Fruit fly (Drosophila melanogaster) whole organism, prepupa: ENCODE measurements around the gene CG11927.

Source experiments
- Blimp-1 ChIP-seq: fragments of 200-800 bp; sonication (Bioruptor generic); optimal IDR thresholded peaks from 3 replicates; lab custom pipeline; 2017; ENCODE audit warnings: missing biosample characterization, missing genetic modification characterization, mild to moderate bottlenecking, moderate library complexity, missing genetic modification reagents
- CG11294 ChIP-seq: fragments of 200-800 bp; sonication (Bioruptor generic); IDR thresholded peaks from 2 replicates; pipeline ENCODE4 v1.3.6; 2022; ENCODE audit warnings: missing biosample characterization, missing genetic modification characterization
- CG3032 ChIP-seq: fragments of 200-800 bp; optimal IDR thresholded peaks from 2 replicates; lab custom pipeline; 2019; ENCODE audit warnings: missing biosample characterization, mild to moderate bottlenecking, missing genetic modification characterization, moderate library complexity
- CG31627 ChIP-seq: fragments of 200-800 bp; sonication (Bioruptor generic); optimal IDR thresholded peaks from 3 replicates; lab custom pipeline; 2016; ENCODE audit warnings: missing biosample characterization, missing genetic modification characterization
- CG32006 ChIP-seq: fragments of 200-800 bp; sonication (Bioruptor generic); optimal IDR thresholded peaks from 3 replicates; lab custom pipeline; 2017; ENCODE audit warnings: missing biosample characterization, mild to moderate bottlenecking, missing genetic modification characterization
- CG6808 ChIP-seq: fragments of 200-800 bp; sonication (Bioruptor generic); optimal IDR thresholded peaks from 3 replicates; lab custom pipeline; 2017; ENCODE audit warnings: missing biosample characterization, missing genetic modification characterization, mild to moderate bottlenecking, moderate library complexity, missing genetic modification reagents
- CG7368 ChIP-seq: fragments of 200-800 bp; sonication (Bioruptor generic); optimal IDR thresholded peaks from 3 replicates; lab custom pipeline; 2016; ENCODE audit warnings: missing biosample characterization, missing genetic modification characterization
- CG8319 ChIP-seq: fragments of 200-800 bp; sonication (Bioruptor generic); optimal IDR thresholded peaks from 3 replicates; lab custom pipeline; 2016; ENCODE audit warnings: missing biosample characterization, missing genetic modification characterization
- CG8632 ChIP-seq: fragments of 200-800 bp; sonication (Bioruptor generic); optimal IDR thresholded peaks from 3 replicates; lab custom pipeline; 2016; ENCODE audit warnings: missing biosample characterization, missing genetic modification characterization
- Eip75B ChIP-seq: fragments of 200-800 bp; sonication (Bioruptor generic); optimal IDR thresholded peaks from 3 replicates; lab custom pipeline; 2016; ENCODE audit warnings: missing biosample characterization, missing genetic modification characterization
- Eip78C ChIP-seq: fragments of 200-800 bp; sonication (Bioruptor generic); peaks from one replicate; lab custom pipeline; 2016; ENCODE audit warnings: missing biosample characterization, missing genetic modification characterization
- Eip93F ChIP-seq: fragments of 200-800 bp; sonication (Bioruptor generic); optimal IDR thresholded peaks from 2 replicates; lab custom pipeline; 2016; ENCODE audit warnings: missing biosample characterization, mild to moderate bottlenecking, missing genetic modification characterization
- Hr39 ChIP-seq: fragments of 200-800 bp; sonication (Bioruptor generic); optimal IDR thresholded peaks from 2 replicates; lab custom pipeline; 2016; ENCODE audit warnings: missing biosample characterization, missing genetic modification characterization
- Hr4 ChIP-seq: fragments of 200-800 bp; sonication (Bioruptor generic); optimal IDR thresholded peaks from 3 replicates; lab custom pipeline; 2016; ENCODE audit warnings: missing biosample characterization, missing genetic modification characterization
- Lpt ChIP-seq: fragments of 200-800 bp; sonication (Bioruptor generic); optimal IDR thresholded peaks from 3 replicates; lab custom pipeline; 2016; ENCODE audit warnings: missing biosample characterization, missing genetic modification characterization
- Met ChIP-seq: fragments of 200-800 bp; sonication (Bioruptor generic); optimal IDR thresholded peaks from 3 replicates; lab custom pipeline; 2016; ENCODE audit warnings: missing biosample characterization, missing genetic modification characterization
- OdsH ChIP-seq: fragments of 200-800 bp; sonication (Bioruptor generic); optimal IDR thresholded peaks from 3 replicates; lab custom pipeline; 2016; ENCODE audit warnings: missing biosample characterization, missing genetic modification characterization
- Smox ChIP-seq: fragments of 200-800 bp; sonication (Bioruptor generic); optimal IDR thresholded peaks from 3 replicates; lab custom pipeline; 2016; ENCODE audit warnings: missing biosample characterization, missing genetic modification characterization
- Sox14 ChIP-seq: fragments of 200-800 bp; sonication (Bioruptor generic); optimal IDR thresholded peaks from 3 replicates; lab custom pipeline; 2016; ENCODE audit warnings: missing biosample characterization, missing genetic modification characterization
- Sox15 ChIP-seq: fragments of 200-800 bp; sonication (Bioruptor generic); optimal IDR thresholded peaks from 3 replicates; lab custom pipeline; 2016; ENCODE audit warnings: missing biosample characterization, missing genetic modification characterization
- acj6 ChIP-seq: fragments of 200-800 bp; sonication (Bioruptor generic); optimal IDR thresholded peaks from 3 replicates; lab custom pipeline; 2016; ENCODE audit warnings: missing biosample characterization, missing genetic modification characterization
- cyc ChIP-seq: fragments of 200-800 bp; sonication (Bioruptor generic); optimal IDR thresholded peaks from 3 replicates; lab custom pipeline; 2016; ENCODE audit warnings: missing biosample characterization, missing genetic modification characterization
- dac ChIP-seq: fragments of 200-800 bp; sonication (Bioruptor generic); optimal IDR thresholded peaks from 2 replicates; lab custom pipeline; 2017; ENCODE audit warnings: missing biosample characterization, mild to moderate bottlenecking, missing genetic modification characterization
- eg ChIP-seq: fragments of 200-800 bp; sonication (Bioruptor generic); IDR thresholded peaks from 3 replicates; pipeline ENCODE4 v1.3.6; 2022; ENCODE audit warnings: missing biosample characterization, missing genetic modification characterization
- esn ChIP-seq: fragments of 200-800 bp; sonication (Bioruptor generic); optimal IDR thresholded peaks from 2 replicates; lab custom pipeline; 2016; ENCODE audit warnings: missing biosample characterization, mild to moderate bottlenecking, missing genetic modification characterization, moderate library complexity
- fd85E ChIP-seq: fragments of 200-800 bp; sonication (Bioruptor generic); optimal IDR thresholded peaks from 3 replicates; lab custom pipeline; 2016; ENCODE audit warnings: missing biosample characterization, missing genetic modification characterization
- fkh ChIP-seq: fragments of 200-800 bp; sonication (Bioruptor generic); optimal IDR thresholded peaks from 3 replicates; lab custom pipeline; 2017; ENCODE audit warnings: missing biosample characterization, mild to moderate bottlenecking, missing genetic modification characterization, moderate library complexity
- lz ChIP-seq: fragments of 200-800 bp; sonication (Bioruptor generic); optimal IDR thresholded peaks from 3 replicates; lab custom pipeline; 2016; ENCODE audit warnings: missing biosample characterization, missing genetic modification characterization
- salr ChIP-seq, 2 experiments: fragments of 200-800 bp; sonication (Bioruptor generic); optimal IDR thresholded peaks; 3 replicates each; lab custom pipeline; 2016 to 2018; ENCODE audit warnings: missing biosample characterization in 2 of 2, missing genetic modification characterization in 2 of 2, mild to moderate bottlenecking in 1 of 2
- spab ChIP-seq: fragments of 200-800 bp; sonication (Bioruptor generic); optimal IDR thresholded peaks from 2 replicates; lab custom pipeline; 2017; ENCODE audit warnings: missing biosample characterization, mild to moderate bottlenecking, missing genetic modification characterization, missing genetic modification reagents
- ss ChIP-seq, 2 experiments: fragments of 200-800 bp; sonication (Bioruptor generic); optimal IDR thresholded peaks; 2 replicates in 1 of 2; 3 replicates in 1 of 2; lab custom pipeline; 2017 to 2018; ENCODE audit warnings: mild to moderate bottlenecking in 2 of 2, missing biosample characterization in 2 of 2, missing genetic modification characterization in 2 of 2, moderate library complexity in 1 of 2
- topi ChIP-seq: fragments of 200-800 bp; sonication (Bioruptor generic); optimal IDR thresholded peaks from 3 replicates; lab custom pipeline; 2016; ENCODE audit warnings: missing biosample characterization, missing genetic modification characterization
- vri ChIP-seq: fragments of 200-800 bp; sonication (Bioruptor generic); optimal IDR thresholded peaks from 3 replicates; lab custom pipeline; 2016; ENCODE audit warnings: missing biosample characterization, mild to moderate bottlenecking, missing genetic modification characterization

The CG11927 gene

dm6 chr2L:4847191-4847853, at the start of gene CG11927, which contains the start of gene mxt:
Gene CG11927 (plus strand): TSS chr2L:4847766.
Gene mxt (minus strand): TSS chr2L:4847295.
- peak; percentile 37 for TF ChIP-seq cyc (GFP tag; lab: Kevin White, UChicago)
- peak; percentile 47 for TF ChIP-seq Hr39 (GFP tag; lab: Kevin White, UChicago)
- peak; percentile 9 for TF ChIP-seq Sox15 (GFP tag; lab: Kevin White, UChicago)
- TF ChIP-seq OdsH (GFP tag; lab: Kevin White, UChicago): peak; percentile 49
- peak; percentile 59 for TF ChIP-seq esn
- TF ChIP-seq Eip75B (GFP tag; lab: Kevin White, UChicago): no peak
- no peak for TF ChIP-seq vri
- no peak for TF ChIP-seq fkh (GFP tag; lab: Kevin White, UChicago)
- TF ChIP-seq Hr4 (GFP tag; lab: Kevin White, UChicago): no peak
- peak; percentile 17 for TF ChIP-seq CG3032
- peak; percentile 54 for TF ChIP-seq CG31627
- peak; percentile 60 for TF ChIP-seq Eip93F (GFP tag; lab: Kevin White, UChicago)
- no peak for TF ChIP-seq CG6808
- TF ChIP-seq Eip78C (GFP tag; lab: Kevin White, UChicago): peak; percentile 74
- no peak for TF ChIP-seq ss (GFP tag; optimal IDR thresholded peaks at IDR 0.05; lab: Kevin White, UChicago)
- peak; percentile 44 for TF ChIP-seq lz

- TF ChIP-seq topi (GFP tag; lab: Kevin White, UChicago) (no peak), CG7368 (no peak), Blimp-1 (no peak), ss (GFP tag; optimal IDR thresholded peaks at IDR 0.05; lab: Kevin White, UChicago) (no peak), Hr4 (GFP tag; lab: Kevin White, UChicago) (no peak), CG8319 (GFP tag; lab: Kevin White, UChicago) (no peak), spab (GFP tag; lab: Kevin White, UChicago) (no peak), CG32006 (no peak), Met (GFP tag; lab: Kevin White, UChicago) (no peak), CG11294 (no peak), Lpt (GFP tag; lab: Kevin White, UChicago) (no peak)
- TF ChIP-seq, all 60 proteins: peak for 0
Observed at dm6 chr2L:4798894-4799293, 48.7 kb upstream of the CG11927 start.

- TF ChIP-seq Sox15 (GFP tag; lab: Kevin White, UChicago): no peak
- TF ChIP-seq Blimp-1: peak; percentile 45
- no peak for TF ChIP-seq Sox14 (GFP tag; lab: Kevin White, UChicago)
- no peak for TF ChIP-seq CG8632
- TF ChIP-seq acj6 (GFP tag; lab: Kevin White, UChicago): no peak
- no peak for TF ChIP-seq spab (GFP tag; lab: Kevin White, UChicago)
- no peak for TF ChIP-seq Smox (GFP tag; lab: Kevin White, UChicago)
- TF ChIP-seq salr (GFP tag; optimal IDR thresholded peaks at IDR 0.05; lab: Kevin White, UChicago): no peak
- TF ChIP-seq Eip78C (GFP tag; lab: Kevin White, UChicago): peak; percentile 70
- peak; percentile 36 for TF ChIP-seq Eip75B (GFP tag; lab: Kevin White, UChicago)
- no peak for TF ChIP-seq dac (GFP tag; lab: Kevin White, UChicago)
Observed at dm6 chr2L:4800033-4800432, 47.5 kb upstream of the CG11927 start.

dm6 chr2L:4801705-4802216, 45.8 kb upstream of the CG11927 start, which contains the start of gene slf:
Gene slf (minus strand): TSS chr2L:4801923.
- 0 out of 3 replicates have a peak, but pooled peaks have one; percentile 48 for TF ChIP-seq eg (GFP tag; lab: Robert Waterston, UW)
- no peak for TF ChIP-seq fd85E (GFP tag; lab: Kevin White, UChicago)
